Worm (Caenorhabditis elegans) whole organism, L1 larva: ENCODE measurements around the gene glod-4.

ENCODE experiments used
- C04F5.9 ChIP-seq: sonication (generic microtip); optimal IDR thresholded peaks from 2 replicates; lab custom pipeline; 2016; ENCODE audit warnings: missing genetic modification characterization, missing compliant biosample characterization
- C16A3.4 ChIP-seq: fragments of 150-350 bp; optimal IDR thresholded peaks from 2 replicates; lab custom pipeline; 2014; ENCODE audit warnings: missing biosample characterization, missing genetic modification characterization
- alr-1 ChIP-seq: fragments of 200-800 bp; sonication (Bioruptor generic); optimal IDR thresholded peaks from 2 replicates; lab custom pipeline; 2018; ENCODE audit warnings: borderline replicate concordance, mild to moderate bottlenecking, missing genetic modification characterization, missing compliant biosample characterization
- blmp-1 ChIP-seq: fragments of 150-350 bp; optimal IDR thresholded peaks from 2 replicates; lab custom pipeline; 2014; ENCODE audit warnings: missing biosample characterization, missing genetic modification characterization
- ceh-63 ChIP-seq: fragments of 200-800 bp; sonication (Bioruptor generic); optimal IDR thresholded peaks from 2 replicates; lab custom pipeline; 2018; ENCODE audit warnings: mild to moderate bottlenecking, missing genetic modification characterization, missing compliant biosample characterization
- ceh-8 ChIP-seq: fragments of 200-800 bp; sonication (Bioruptor generic); optimal IDR thresholded peaks from 2 replicates; lab custom pipeline; 2018; ENCODE audit warnings: mild to moderate bottlenecking, missing genetic modification characterization, moderate library complexity, missing compliant biosample characterization
- ceh-88 ChIP-seq: fragments of 200-800 bp; sonication (Bioruptor generic); IDR thresholded peaks from 2 replicates; pipeline ENCODE4 v1.3.6; 2022; ENCODE audit warnings: missing genetic modification characterization, missing compliant biosample characterization
- dpl-1 ChIP-seq, 3 experiments: fragments of 150-350 bp in 2 of 3; sonication (generic microtip) in 1 of 3; optimal IDR thresholded peaks; 2 replicates each; lab custom pipeline; 2014 to 2017; ENCODE audit warnings: missing biosample characterization in 3 of 3, missing genetic modification characterization in 3 of 3, missing genetic modification reagents in 3 of 3
- efl-1 ChIP-seq, 4 experiments: fragments of 150-350 bp; optimal IDR thresholded peaks in 3 of 4; peaks in 1 of 4; 1 replicate in 1 of 4; 2 replicates in 3 of 4; lab custom pipeline; 2014; ENCODE audit warnings: missing biosample characterization in 2 of 4, missing genetic modification characterization in 2 of 4, missing genetic modification reagents in 2 of 4
- elt-3 ChIP-seq, 6 experiments: fragments of 150-350 bp in 1 of 6; sonication (generic microtip); optimal IDR thresholded peaks; 2 replicates each; lab custom pipeline; 2017 to 2018; ENCODE audit warnings: missing biosample characterization in 6 of 6, missing genetic modification characterization in 6 of 6, inconsistent platforms in 1 of 6
- ets-5 ChIP-seq: fragments of 200-800 bp; sonication (Bioruptor generic); IDR thresholded peaks from 2 replicates; pipeline ENCODE4 v1.3.6; 2022; ENCODE audit warnings: missing genetic modification characterization, missing compliant biosample characterization
- fkh-8 ChIP-seq: sonication (generic microtip); optimal IDR thresholded peaks from 2 replicates; lab custom pipeline; 2016; ENCODE audit warnings: mild to moderate bottlenecking, missing genetic modification characterization, missing compliant biosample characterization
- hpl-2 ChIP-seq: fragments of 150-350 bp; optimal IDR thresholded peaks from 2 replicates; lab custom pipeline; 2014; ENCODE audit warnings: missing biosample characterization, missing genetic modification reagents, missing genetic modification characterization
- jun-1 ChIP-seq: fragments of 150-350 bp; optimal IDR thresholded peaks from 2 replicates; lab custom pipeline; 2014; ENCODE audit warnings: missing biosample characterization, missing genetic modification reagents, missing genetic modification characterization
- lin-13 ChIP-seq: fragments of 150-350 bp; optimal IDR thresholded peaks from 2 replicates; lab custom pipeline; 2014; ENCODE audit warnings: missing biosample characterization, missing genetic modification reagents, missing genetic modification characterization
- lin-39 ChIP-seq: fragments of 150-350 bp; optimal IDR thresholded peaks from 2 replicates; lab custom pipeline; 2014; ENCODE audit warnings: missing biosample characterization, missing genetic modification reagents, missing genetic modification characterization
- lir-3 ChIP-seq: sonication (generic microtip); optimal IDR thresholded peaks from 2 replicates; lab custom pipeline; 2016; ENCODE audit warnings: mild to moderate bottlenecking, missing genetic modification characterization, moderate library complexity, missing compliant biosample characterization; ENCODE audit not compliant: poor library complexity
- lsy-2 ChIP-seq, 2 experiments: fragments of 150-350 bp; optimal IDR thresholded peaks; 2 replicates each; lab custom pipeline; 2014; ENCODE audit warnings: missing biosample characterization in 2 of 2, missing genetic modification characterization in 2 of 2
- mab-9 ChIP-seq: fragments of 200-800 bp; sonication (Bioruptor generic); IDR thresholded peaks from 2 replicates; pipeline ENCODE4 v1.3.6; 2022; ENCODE audit warnings: missing genetic modification reagents, missing genetic modification characterization, missing compliant biosample characterization
- nhr-20 ChIP-seq: sonication (generic microtip); optimal IDR thresholded peaks from 2 replicates; lab custom pipeline; 2016; ENCODE audit warnings: mild to moderate bottlenecking, missing genetic modification characterization, missing compliant biosample characterization
- nhr-237 ChIP-seq: fragments of 150-350 bp; optimal IDR thresholded peaks from 2 replicates; lab custom pipeline; 2014; ENCODE audit warnings: missing biosample characterization, missing genetic modification characterization
- nhr-28 ChIP-seq: fragments of 150-350 bp; optimal IDR thresholded peaks from 2 replicates; lab custom pipeline; 2014; ENCODE audit warnings: missing biosample characterization, missing genetic modification characterization
- nhr-47 ChIP-seq: sonication (generic microtip); optimal IDR thresholded peaks from 2 replicates; lab custom pipeline; 2016; ENCODE audit warnings: mild to moderate bottlenecking, missing genetic modification characterization, moderate library complexity, missing compliant biosample characterization
- pag-3 ChIP-seq: sonication (generic microtip); optimal IDR thresholded peaks from 2 replicates; lab custom pipeline; 2017; ENCODE audit warnings: missing genetic modification characterization, mild to moderate bottlenecking, missing compliant biosample characterization, antibody characterized with exemption, borderline replicate concordance; ENCODE audit not compliant: insufficient read depth
- rnt-1 ChIP-seq: sonication (generic microtip); optimal IDR thresholded peaks from 2 replicates; lab custom pipeline; 2016; ENCODE audit warnings: mild to moderate bottlenecking, missing genetic modification characterization, moderate library complexity, missing compliant biosample characterization
- snpc-4 ChIP-seq: fragments of 150-350 bp; optimal IDR thresholded peaks from 2 replicates; lab custom pipeline; 2014; ENCODE audit warnings: missing biosample characterization, missing genetic modification characterization
- snu-23 ChIP-seq: sonication (generic microtip); optimal IDR thresholded peaks from 2 replicates; lab custom pipeline; 2016; ENCODE audit warnings: missing genetic modification characterization, missing compliant biosample characterization
- sptf-1 ChIP-seq: fragments of 150-350 bp; optimal IDR thresholded peaks from 2 replicates; lab custom pipeline; 2014; ENCODE audit warnings: missing biosample characterization, missing genetic modification characterization
- sup-37 ChIP-seq: fragments of 200-800 bp; sonication (Bioruptor generic); optimal IDR thresholded peaks from 2 replicates; lab custom pipeline; 2018; ENCODE audit warnings: mild to moderate bottlenecking, missing genetic modification characterization, missing compliant biosample characterization
- swsn-7 ChIP-seq: sonication (generic microtip); optimal IDR thresholded peaks from 2 replicates; lab custom pipeline; 2016; ENCODE audit warnings: missing genetic modification characterization, missing compliant biosample characterization
- tbx-2 ChIP-seq: sonication (generic microtip); optimal IDR thresholded peaks from 2 replicates; lab custom pipeline; 2016; ENCODE audit warnings: missing genetic modification characterization, missing compliant biosample characterization
- tlp-1 ChIP-seq: fragments of 150-350 bp; optimal IDR thresholded peaks from 2 replicates; lab custom pipeline; 2014; ENCODE audit warnings: missing biosample characterization, missing genetic modification characterization
- unc-130 ChIP-seq: fragments of 150-350 bp; optimal IDR thresholded peaks from 2 replicates; lab custom pipeline; 2017; ENCODE audit warnings: missing biosample characterization, missing genetic modification characterization, inconsistent platforms
- unc-30 ChIP-seq: sonication (generic microtip); optimal IDR thresholded peaks from 2 replicates; lab custom pipeline; 2017; ENCODE audit warnings: missing biosample characterization, missing genetic modification characterization
- xbp-1 ChIP-seq: sonication (generic microtip); optimal IDR thresholded peaks from 2 replicates; lab custom pipeline; 2016; ENCODE audit warnings: missing genetic modification characterization, missing compliant biosample characterization
- zag-1 ChIP-seq: fragments of 150-350 bp; optimal IDR thresholded peaks from 2 replicates; lab custom pipeline; 2014; ENCODE audit warnings: missing biosample characterization, missing genetic modification characterization

The glod-4 gene

DNA sequence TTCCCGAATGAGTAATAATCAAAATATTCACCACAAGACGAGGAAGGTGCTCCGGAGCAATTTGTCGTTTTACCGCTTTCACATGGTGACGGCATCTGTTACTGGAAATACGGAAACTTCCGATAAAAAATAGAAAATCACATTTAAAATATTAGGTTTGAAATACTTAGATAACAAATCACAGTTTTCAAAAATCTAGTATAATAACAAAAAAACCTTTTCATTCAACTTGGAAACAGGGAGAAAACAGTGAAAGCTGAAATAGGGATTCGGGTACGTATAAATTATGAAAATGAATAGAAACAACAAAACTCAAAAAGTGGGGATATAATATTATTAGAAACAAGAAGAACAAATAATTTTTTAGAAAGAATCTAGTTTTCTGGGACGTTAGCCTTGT is 27.9 kb downstream of the glod-4 start, which contains the start of gene C16C10.1:
Gene C16C10.1, minus strand, starts transcription at position 101 of the 400 bp plus-strand sequence.
- TF ChIP-seq nhr-47 (tag; lab: Kevin White, UChicago) (no peak), jun-1 (tag; lab: Kevin White, UChicago) (no peak), sptf-1 (no peak), ceh-63 (no peak), sup-37 (GFP tag; lab: Kevin White, UChicago) (no peak)

DNA sequence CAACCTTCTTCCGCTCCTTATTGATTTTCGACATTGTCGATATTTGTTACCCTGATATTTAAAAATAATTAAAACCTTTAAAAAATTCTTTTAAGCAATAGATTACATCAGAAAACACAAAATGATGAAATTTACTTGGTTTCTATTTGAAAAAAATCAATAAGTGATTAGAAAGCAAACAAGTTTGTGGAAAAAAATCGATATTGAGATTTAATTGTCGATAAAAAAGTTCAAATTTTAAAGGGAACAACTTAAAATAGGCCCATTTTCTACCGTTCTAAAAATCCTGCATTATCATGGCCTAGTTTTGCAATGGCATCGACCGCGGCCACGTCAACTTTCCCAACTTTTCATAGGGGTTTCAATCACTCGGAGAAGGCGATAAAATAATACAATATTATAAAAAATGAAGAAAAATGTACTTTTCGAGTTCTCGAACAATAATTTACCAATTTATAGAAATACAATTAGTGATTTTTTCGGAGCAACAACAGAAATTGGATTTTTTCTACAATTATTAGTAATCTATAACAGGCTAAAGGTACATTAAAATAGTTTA is 33.4 kb downstream of the glod-4 start, which contains the start of gene lars-1:
Gene lars-1, minus strand, starts transcription at position 51 of the 559 bp plus-strand sequence.
- TF ChIP-seq pag-3 (tag; lab: Kevin White, UChicago), result peak; percentile 94
- peak; percentile 15 for TF ChIP-seq lir-3 (tag; lab: Kevin White, UChicago)
- no peak for TF ChIP-seq C16A3.4 (tag; lab: Kevin White, UChicago)
- no peak for TF ChIP-seq mab-9 (GFP tag; lab: Robert Waterston, UW)
- no peak for TF ChIP-seq hpl-2
- no peak for TF ChIP-seq alr-1 (tag; lab: Kevin White, UChicago)
- no peak for TF ChIP-seq fkh-8 (tag; lab: Kevin White, UChicago)
- TF ChIP-seq dpl-1 (GFP tag; optimal IDR thresholded peaks at IDR 0.05; lab: Kevin White, UChicago), result peak in 1 of 3 experiments; percentile 10
- TF ChIP-seq efl-1 (optimal IDR thresholded peaks at IDR 0.05; lab: Kevin White, UChicago), result no peak
- peak in 1 of 2 experiments; percentile 81 for TF ChIP-seq efl-1 (GFP tag; optimal IDR thresholded peaks at IDR 0.05 in 1 of 2; lab: Kevin White, UChicago)
- TF ChIP-seq lsy-2 (tag; optimal IDR thresholded peaks at IDR 0.05; lab: Kevin White, UChicago), result peak in 1 of 2 experiments; percentile 29
- TF ChIP-seq swsn-7 (tag; lab: Kevin White, UChicago), result no peak
- TF ChIP-seq ets-5 (GFP tag; lab: Robert Waterston, UW), result no peak
- no peak for TF ChIP-seq snpc-4 (tag; lab: Kevin White, UChicago)
- no peak for TF ChIP-seq snu-23 (GFP tag; lab: Kevin White, UChicago)
- peak; percentile 32 for TF ChIP-seq blmp-1
- no peak for TF ChIP-seq xbp-1 (tag; lab: Kevin White, UChicago)
- peak; percentile 15 for TF ChIP-seq rnt-1 (tag; lab: Kevin White, UChicago)
- TF ChIP-seq lin-13 (GFP tag; lab: Kevin White, UChicago), result no peak

DNA sequence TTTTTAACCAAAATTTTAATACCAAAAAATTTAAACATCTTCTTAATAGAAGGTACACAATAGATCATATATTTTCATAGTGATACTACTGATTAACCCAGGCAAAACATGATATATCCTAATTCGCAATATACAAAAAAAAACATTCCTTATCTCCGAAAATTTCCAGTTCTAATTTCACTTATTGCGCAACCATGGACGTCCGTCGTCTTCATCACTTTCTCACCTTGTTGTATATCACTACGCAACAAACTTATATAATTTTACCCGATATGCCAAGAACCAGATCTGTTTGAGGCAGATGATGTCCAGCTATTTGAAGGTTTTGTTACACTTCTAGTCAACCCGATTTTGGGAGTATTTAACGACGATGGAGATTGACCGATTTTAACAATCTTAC is 34.4 kb downstream of the glod-4 start, which contains the start of gene R74.2:
Gene R74.2, plus strand, starts transcription at position 316 of the 400 bp plus-strand sequence.
- TF ChIP-seq blmp-1 (peak; percentile 98), zag-1 (tag; lab: Kevin White, UChicago) (no peak)

DNA sequence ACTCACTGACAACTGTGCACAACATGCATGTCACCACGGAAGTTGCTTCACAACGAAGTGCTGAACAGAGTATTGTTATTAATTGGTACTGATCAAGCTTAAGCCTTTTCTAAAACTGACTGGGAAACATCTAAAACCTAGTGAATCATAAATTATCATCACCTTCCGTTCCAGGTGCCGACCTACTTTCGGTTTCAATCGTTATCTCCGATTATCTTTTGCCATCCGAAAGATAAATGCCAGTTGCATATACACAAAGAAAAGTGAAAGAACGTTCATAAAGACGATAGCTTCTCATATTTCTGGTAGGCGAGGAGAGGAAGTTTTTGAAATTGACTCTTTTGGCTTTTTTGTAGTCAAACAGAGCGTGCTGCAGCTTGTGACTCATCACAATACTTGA is 36.2 kb downstream of the glod-4 start:
- peak in 2 of 6 experiments; percentile 50 to 70 for TF ChIP-seq elt-3 (tag; optimal IDR thresholded peaks at IDR 0.05; lab: Kevin White, UChicago)
- no peak for TF ChIP-seq lin-13 (GFP tag; lab: Kevin White, UChicago)
- TF ChIP-seq blmp-1, result peak; percentile 98
- no peak for TF ChIP-seq unc-130 (tag; lab: Kevin White, UChicago)
- TF ChIP-seq, all 84 proteins: peak for 2

DNA sequence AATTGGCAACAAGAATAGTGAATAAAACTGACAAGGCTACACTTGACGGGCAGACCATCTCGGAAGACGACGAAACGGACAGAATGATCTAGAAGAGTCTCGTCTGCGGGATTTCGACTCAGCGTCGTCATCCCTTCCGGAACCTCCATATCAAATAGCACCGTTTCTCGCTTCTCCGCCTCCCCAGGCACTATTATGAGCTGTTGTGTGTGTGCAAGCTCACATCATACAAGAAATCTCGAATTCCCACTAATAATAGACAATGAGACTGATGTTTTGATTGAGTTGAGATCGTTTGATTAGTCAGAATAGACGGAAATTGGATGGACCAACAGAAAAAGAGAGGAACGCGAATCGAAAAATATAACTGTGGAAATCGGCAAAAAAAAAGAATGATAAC is 36.8 kb downstream of the glod-4 start, which contains the start of gene spp-28:
Gene spp-28, minus strand, starts transcription at position 101 of the 400 bp plus-strand sequence.
- TF ChIP-seq nhr-20 (tag; lab: Kevin White, UChicago) (no peak), C04F5.9 (tag; lab: Kevin White, UChicago) (no peak), ceh-88 (GFP tag; lab: Robert Waterston, UW) (no peak), efl-1 (optimal IDR thresholded peaks at IDR 0.05; lab: Kevin White, UChicago) (no peak), efl-1 (GFP tag; optimal IDR thresholded peaks at IDR 0.05 in 1 of 2; lab: Kevin White, UChicago) (no peak), lin-39 (tag; lab: Kevin White, UChicago) (no peak), tbx-2 (tag; lab: Kevin White, UChicago) (no peak), tlp-1 (tag; lab: Kevin White, UChicago) (no peak), nhr-237 (no peak), unc-30 (tag; lab: Kevin White, UChicago) (no peak), jun-1 (tag; lab: Kevin White, UChicago) (no peak), ceh-8 (GFP tag; lab: Kevin White, UChicago) (no peak), unc-130 (tag; lab: Kevin White, UChicago) (no peak), nhr-28 (tag; lab: Kevin White, UChicago) (no peak), hpl-2 (no peak)
